Worm (Caenorhabditis elegans): ENCODE data around the gene F10E7.1.

F10E7.1 gene

ce11 chrII:7148099-7148498 is 21.5 kb downstream of the F10E7.1 start, which contains the start of gene T07F8.1:
Gene T07F8.1, plus strand, starts transcription at chrII:7148399.
- no peak for TF ChIP-seq nhr-12 (tag; optimal IDR thresholded peaks at IDR 0.05)
- no peak for TF ChIP-seq ceh-9 (tag; optimal IDR thresholded peaks at IDR 0.05)

- no peak for TF ChIP-seq fos-1 (tag; optimal IDR thresholded peaks at IDR 0.05)
- no peak for TF ChIP-seq nhr-76 (tag; optimal IDR thresholded peaks at IDR 0.05)
- TF ChIP-seq unc-39 (tag; optimal IDR thresholded peaks at IDR 0.05): no peak
- peak; percentile 95 for TF ChIP-seq hmg-11 (tag; optimal IDR thresholded peaks at IDR 0.05)
- TF ChIP-seq nhr-77 (tag; optimal IDR thresholded peaks at IDR 0.05): peak; percentile 77
- TF ChIP-seq elt-3 (tag; optimal IDR thresholded peaks at IDR 0.05): peak in 1 of 3 experiments; percentile 66
- peak; percentile 93 for TF ChIP-seq jun-1 (tag; optimal IDR thresholded peaks at IDR 0.05)
- TF ChIP-seq egl-27 (tag; optimal IDR thresholded peaks at IDR 0.05): peak; percentile 68
- TF ChIP-seq nhr-67 (tag; optimal IDR thresholded peaks at IDR 0.05): no peak
- TF ChIP-seq aly-2 (tag; optimal IDR thresholded peaks at IDR 0.05): peak; percentile 61
- peak in 1 of 2 experiments; percentile 75 for TF ChIP-seq eor-1 (tag; optimal IDR thresholded peaks at IDR 0.05)
- no peak for TF ChIP-seq nhr-237 (tag; optimal IDR thresholded peaks at IDR 0.05)
- TF ChIP-seq egl-5 (tag; optimal IDR thresholded peaks at IDR 0.05): peak; percentile 77
- peak; percentile 86 for TF ChIP-seq ceh-28 (tag; optimal IDR thresholded peaks at IDR 0.05)
- TF ChIP-seq pqm-1 (tag; optimal IDR thresholded peaks at IDR 0.05): peak; percentile 82
- peak; percentile 98 for TF ChIP-seq skn-1 (tag; optimal IDR thresholded peaks at IDR 0.05)
- peak; percentile 94 for TF ChIP-seq tbx-2 (tag; optimal IDR thresholded peaks at IDR 0.05)
- peak; percentile 96 for TF ChIP-seq nhr-25 (tag; optimal IDR thresholded peaks at IDR 0.05)
- TF ChIP-seq lin-39 (tag; optimal IDR thresholded peaks at IDR 0.05): peak; percentile 87
- no peak for TF ChIP-seq ceh-16 (tag; optimal IDR thresholded peaks at IDR 0.05)
- peak; percentile 96 for TF ChIP-seq nhr-43 (tag; optimal IDR thresholded peaks at IDR 0.05; ENCODE audit: poor library complexity, severe bottlenecking)
- TF ChIP-seq daf-12 (tag; optimal IDR thresholded peaks at IDR 0.05): no peak
- TF ChIP-seq zag-1 (tag; optimal IDR thresholded peaks at IDR 0.05): peak; percentile 74
- peak; percentile 99 for TF ChIP-seq pha-4 (tag; optimal IDR thresholded peaks at IDR 0.05)
- peak; percentile 22 for TF ChIP-seq elt-1 (tag; optimal IDR thresholded peaks at IDR 0.05)
- peak; percentile 62 for TF ChIP-seq ceh-82 (tag; optimal IDR thresholded peaks at IDR 0.05)
- TF ChIP-seq ceh-9 (tag; optimal IDR thresholded peaks at IDR 0.05): no peak
- no peak for TF ChIP-seq fkh-2 (tag; optimal IDR thresholded peaks at IDR 0.05)
- TF ChIP-seq nhr-11 (tag; optimal IDR thresholded peaks at IDR 0.05): peak; percentile 84
- no peak for TF ChIP-seq mml-1 (tag; optimal IDR thresholded peaks at IDR 0.05)
- TF ChIP-seq R02D3.7 (tag; optimal IDR thresholded peaks at IDR 0.05): peak; percentile 86
- TF ChIP-seq snpc-4 (tag; optimal IDR thresholded peaks at IDR 0.05): peak; percentile 91
- TF ChIP-seq ztf-11 (tag; optimal IDR thresholded peaks at IDR 0.05): no peak
- TF ChIP-seq nhr-23 (tag; optimal IDR thresholded peaks at IDR 0.05): peak; percentile 96
- TF ChIP-seq unc-62 (GFP tag; optimal IDR thresholded peaks at IDR 0.05): peak; percentile 26
- peak; percentile 54 for TF ChIP-seq ama-1 (optimal IDR thresholded peaks at IDR 0.05)
- TF ChIP-seq sea-2 (GFP tag; optimal IDR thresholded peaks at IDR 0.05): no peak
- peak; percentile 93 for TF ChIP-seq lsy-12 (tag; optimal IDR thresholded peaks at IDR 0.05)
- peak; percentile 65 for TF ChIP-seq fkh-10 (GFP tag; optimal IDR thresholded peaks at IDR 0.05)
- TF ChIP-seq lin-15B (tag; optimal IDR thresholded peaks at IDR 0.05): peak; percentile 91
- TF ChIP-seq nhr-12 (tag; optimal IDR thresholded peaks at IDR 0.05): no peak
- TF ChIP-seq nhr-28 (tag; optimal IDR thresholded peaks at IDR 0.05): no peak
- TF ChIP-seq ZK546.5 (tag; optimal IDR thresholded peaks at IDR 0.05): peak; percentile 59
- peak; percentile 82 for TF ChIP-seq elt-2 (tag; optimal IDR thresholded peaks at IDR 0.05)
- TF ChIP-seq ztf-4 (tag; optimal IDR thresholded peaks at IDR 0.05): peak; percentile 79
- TF ChIP-seq mdl-1 (tag; optimal IDR thresholded peaks at IDR 0.05): peak; percentile 41
- peak; percentile 94 for TF ChIP-seq nfya-1 (tag; optimal IDR thresholded peaks at IDR 0.05; ENCODE audit: insufficient read depth)
These were observed 25.5 kb downstream of the F10E7.1 start, which contains the start of gene fust-1 for ce11 chrII:7151969-7152631. Gene fust-1, plus strand, starts transcription at chrII:7152581.

All from whole organism, L3 larva.